Worm (Caenorhabditis elegans) whole organism, L1 larva: ENCODE measurements around the gene srg-42.

Experiments
- C04F5.9 ChIP-seq: sonication (generic microtip); optimal IDR thresholded peaks from 2 replicates; lab custom pipeline; 2016; ENCODE audit warnings: missing genetic modification characterization, missing compliant biosample characterization
- aha-1 ChIP-seq: fragments of 150-350 bp; optimal IDR thresholded peaks from 2 replicates; lab custom pipeline; 2014; ENCODE audit warnings: missing biosample characterization, missing genetic modification characterization
- ama-1 ChIP-seq: fragments of 150-350 bp; optimal IDR thresholded peaks from 2 replicates; lab custom pipeline; 2014
- blmp-1 ChIP-seq: fragments of 150-350 bp; optimal IDR thresholded peaks from 2 replicates; lab custom pipeline; 2014; ENCODE audit warnings: missing biosample characterization, missing genetic modification characterization
- ceh-63 ChIP-seq: fragments of 200-800 bp; sonication (Bioruptor generic); optimal IDR thresholded peaks from 2 replicates; lab custom pipeline; 2018; ENCODE audit warnings: mild to moderate bottlenecking, missing genetic modification characterization, missing compliant biosample characterization
- ceh-8 ChIP-seq: fragments of 200-800 bp; sonication (Bioruptor generic); optimal IDR thresholded peaks from 2 replicates; lab custom pipeline; 2018; ENCODE audit warnings: mild to moderate bottlenecking, missing genetic modification characterization, moderate library complexity, missing compliant biosample characterization
- ceh-90 ChIP-seq: sonication (generic microtip); optimal IDR thresholded peaks from 2 replicates; lab custom pipeline; 2016; ENCODE audit warnings: missing genetic modification characterization, missing compliant biosample characterization
- dsc-1 ChIP-seq: sonication (generic microtip); optimal IDR thresholded peaks from 2 replicates; lab custom pipeline; 2016; ENCODE audit warnings: mild to moderate bottlenecking, missing genetic modification characterization, missing compliant biosample characterization
- efl-3 ChIP-seq: fragments of 200-800 bp; sonication (Bioruptor generic); optimal IDR thresholded peaks from 2 replicates; lab custom pipeline; 2018; ENCODE audit warnings: mild to moderate bottlenecking, missing genetic modification characterization, missing compliant biosample characterization
- elt-2 ChIP-seq: sonication (generic microtip); optimal IDR thresholded peaks from 2 replicates; lab custom pipeline; 2016; ENCODE audit warnings: missing genetic modification characterization, mild to moderate bottlenecking, inconsistent platforms, missing compliant biosample characterization, missing genetic modification reagents
- ets-5 ChIP-seq: fragments of 200-800 bp; sonication (Bioruptor generic); IDR thresholded peaks from 2 replicates; pipeline ENCODE4 v1.3.6; 2022; ENCODE audit warnings: missing genetic modification characterization, missing compliant biosample characterization
- fos-1 ChIP-seq: fragments of 150-350 bp; optimal IDR thresholded peaks from 2 replicates; lab custom pipeline; 2014; ENCODE audit warnings: missing biosample characterization, missing genetic modification characterization
- hlh-17 ChIP-seq: fragments of 200-800 bp; sonication (Bioruptor generic); optimal IDR thresholded peaks from 2 replicates; lab custom pipeline; 2018; ENCODE audit warnings: missing genetic modification characterization, mild to moderate bottlenecking, missing compliant biosample characterization, moderate library complexity, borderline replicate concordance
- hlh-4 ChIP-seq: sonication (generic microtip); optimal IDR thresholded peaks from 2 replicates; lab custom pipeline; 2016; ENCODE audit warnings: mild to moderate bottlenecking, missing genetic modification characterization, missing compliant biosample characterization
- hpl-2 ChIP-seq: fragments of 150-350 bp; optimal IDR thresholded peaks from 2 replicates; lab custom pipeline; 2014; ENCODE audit warnings: missing biosample characterization, missing genetic modification reagents, missing genetic modification characterization
- isw-1 ChIP-seq: fragments of 200-800 bp; sonication (Bioruptor generic); IDR thresholded peaks from 2 replicates; pipeline ENCODE4 v1.3.6; 2022; ENCODE audit warnings: missing genetic modification characterization, missing compliant biosample characterization
- jun-1 ChIP-seq: fragments of 150-350 bp; optimal IDR thresholded peaks from 2 replicates; lab custom pipeline; 2014; ENCODE audit warnings: missing biosample characterization, missing genetic modification reagents, missing genetic modification characterization
- lin-13 ChIP-seq: fragments of 150-350 bp; optimal IDR thresholded peaks from 2 replicates; lab custom pipeline; 2014; ENCODE audit warnings: missing biosample characterization, missing genetic modification reagents, missing genetic modification characterization
- lin-15B ChIP-seq: fragments of 150-350 bp; sonication (generic microtip); optimal IDR thresholded peaks from 3 replicates; lab custom pipeline; 2014; ENCODE audit warnings: missing biosample characterization, missing genetic modification characterization
- lsy-2 ChIP-seq, 2 experiments: fragments of 150-350 bp; optimal IDR thresholded peaks; 2 replicates each; lab custom pipeline; 2014; ENCODE audit warnings: missing biosample characterization in 2 of 2, missing genetic modification characterization in 2 of 2
- mdl-1 ChIP-seq, 2 experiments: fragments of 150-350 bp; optimal IDR thresholded peaks; 2 replicates each; lab custom pipeline; 2014 to 2017; ENCODE audit warnings: missing biosample characterization in 2 of 2, missing genetic modification characterization in 2 of 2, inconsistent platforms in 1 of 2
- mef-2 ChIP-seq: fragments of 150-350 bp; optimal IDR thresholded peaks from 2 replicates; lab custom pipeline; 2014; ENCODE audit warnings: missing biosample characterization, missing genetic modification characterization
- mep-1 ChIP-seq: fragments of 150-350 bp; optimal IDR thresholded peaks from 2 replicates; lab custom pipeline; 2014; ENCODE audit warnings: missing biosample characterization, missing genetic modification characterization
- nhr-11 ChIP-seq: fragments of 150-350 bp; optimal IDR thresholded peaks from 2 replicates; lab custom pipeline; 2014; ENCODE audit warnings: missing biosample characterization, missing genetic modification characterization
- nhr-12 ChIP-seq: sonication (generic microtip); optimal IDR thresholded peaks from 2 replicates; lab custom pipeline; 2017; ENCODE audit warnings: missing biosample characterization, missing genetic modification characterization
- nhr-19 ChIP-seq: fragments of 200-800 bp; sonication (Bioruptor generic); conservative IDR thresholded peaks from 2 replicates; pipeline ENCODE4 v1.3.6; 2022; ENCODE audit warnings: missing genetic modification characterization, missing compliant biosample characterization
- nhr-71 ChIP-seq: sonication (generic microtip); optimal IDR thresholded peaks from 2 replicates; lab custom pipeline; 2016; ENCODE audit warnings: mild to moderate bottlenecking, missing genetic modification characterization, moderate library complexity, missing compliant biosample characterization
- nhr-84 ChIP-seq: sonication (generic microtip); optimal IDR thresholded peaks from 2 replicates; lab custom pipeline; 2017; ENCODE audit warnings: missing biosample characterization, missing genetic modification characterization
- nhr-85 ChIP-seq: sonication (generic microtip); peaks from one replicate; lab custom pipeline; 2016; ENCODE audit warnings: missing genetic modification characterization, inconsistent platforms, missing compliant biosample characterization
- nhr-90 ChIP-seq: sonication (generic microtip); optimal IDR thresholded peaks from 2 replicates; lab custom pipeline; 2016; ENCODE audit warnings: mild to moderate bottlenecking, missing genetic modification characterization, missing compliant biosample characterization; ENCODE audit not compliant: poor library complexity
- pag-3 ChIP-seq: sonication (generic microtip); optimal IDR thresholded peaks from 2 replicates; lab custom pipeline; 2017; ENCODE audit warnings: missing genetic modification characterization, mild to moderate bottlenecking, missing compliant biosample characterization, antibody characterized with exemption, borderline replicate concordance; ENCODE audit not compliant: insufficient read depth
- pax-3 ChIP-seq: fragments of 200-800 bp; sonication (Bioruptor generic); optimal IDR thresholded peaks from 2 replicates; lab custom pipeline; 2018; ENCODE audit warnings: mild to moderate bottlenecking, missing genetic modification characterization, moderate library complexity, missing compliant biosample characterization
- snu-23 ChIP-seq: sonication (generic microtip); optimal IDR thresholded peaks from 2 replicates; lab custom pipeline; 2016; ENCODE audit warnings: missing genetic modification characterization, missing compliant biosample characterization
- sptf-1 ChIP-seq: fragments of 150-350 bp; optimal IDR thresholded peaks from 2 replicates; lab custom pipeline; 2014; ENCODE audit warnings: missing biosample characterization, missing genetic modification characterization
- sup-37 ChIP-seq: fragments of 200-800 bp; sonication (Bioruptor generic); optimal IDR thresholded peaks from 2 replicates; lab custom pipeline; 2018; ENCODE audit warnings: mild to moderate bottlenecking, missing genetic modification characterization, missing compliant biosample characterization
- swsn-7 ChIP-seq: sonication (generic microtip); optimal IDR thresholded peaks from 2 replicates; lab custom pipeline; 2016; ENCODE audit warnings: missing genetic modification characterization, missing compliant biosample characterization
- tbx-2 ChIP-seq: sonication (generic microtip); optimal IDR thresholded peaks from 2 replicates; lab custom pipeline; 2016; ENCODE audit warnings: missing genetic modification characterization, missing compliant biosample characterization
- tlp-1 ChIP-seq: fragments of 150-350 bp; optimal IDR thresholded peaks from 2 replicates; lab custom pipeline; 2014; ENCODE audit warnings: missing biosample characterization, missing genetic modification characterization
- unc-130 ChIP-seq: fragments of 150-350 bp; optimal IDR thresholded peaks from 2 replicates; lab custom pipeline; 2017; ENCODE audit warnings: missing biosample characterization, missing genetic modification characterization, inconsistent platforms
- unc-62 ChIP-seq: fragments of 150-350 bp; optimal IDR thresholded peaks from 2 replicates; lab custom pipeline; 2014; ENCODE audit warnings: missing biosample characterization, missing genetic modification reagents, missing genetic modification characterization
- unc-86 ChIP-seq: sonication (generic microtip); optimal IDR thresholded peaks from 2 replicates; lab custom pipeline; 2016; ENCODE audit warnings: missing genetic modification characterization, missing compliant biosample characterization
- vab-15 ChIP-seq: sonication (generic microtip); optimal IDR thresholded peaks from 2 replicates; lab custom pipeline; 2017; ENCODE audit warnings: missing genotype, mild to moderate bottlenecking, missing genetic modification characterization, missing compliant biosample characterization
- xbp-1 ChIP-seq: sonication (generic microtip); optimal IDR thresholded peaks from 2 replicates; lab custom pipeline; 2016; ENCODE audit warnings: missing genetic modification characterization, missing compliant biosample characterization
- ztf-4 ChIP-seq: fragments of 150-350 bp; optimal IDR thresholded peaks from 2 replicates; lab custom pipeline; 2014; ENCODE audit warnings: missing biosample characterization, missing genetic modification characterization

srg-42 gene

ce11 chrV:11157947-11158346 lies at the start of gene srg-42:
TSS of gene srg-42 (minus strand) at chrV:11158047.
- TF ChIP-seq pax-3 (tag; lab: Kevin White, UChicago) (no peak), vab-15 (no peak), unc-62 (GFP tag; lab: Kevin White, UChicago) (no peak), lin-13 (GFP tag; lab: Kevin White, UChicago) (no peak), lsy-2 (tag; optimal IDR thresholded peaks at IDR 0.05; lab: Kevin White, UChicago) (no peak), mef-2 (tag; lab: Kevin White, UChicago) (no peak), tlp-1 (tag; lab: Kevin White, UChicago) (no peak), ama-1 (lab: Kevin White, UChicago) (no peak), blmp-1 (tag; lab: Kevin White, UChicago) (no peak), sptf-1 (tag; lab: Kevin White, UChicago) (no peak), nhr-71 (no peak), nhr-90 (no peak), jun-1 (tag; lab: Kevin White, UChicago) (no peak), xbp-1 (tag; lab: Kevin White, UChicago) (no peak), mdl-1 (tag; optimal IDR thresholded peaks at IDR 0.05; lab: Kevin White, UChicago) (no peak), hlh-4 (tag; lab: Kevin White, UChicago) (no peak), nhr-85 (tag; lab: Kevin White, UChicago) (no peak), efl-3 (GFP tag; lab: Kevin White, UChicago) (no peak), tbx-2 (tag; lab: Kevin White, UChicago) (no peak), elt-2 (tag; lab: Kevin White, UChicago) (no peak)

- TF ChIP-seq pax-3 (tag; lab: Kevin White, UChicago), result no peak
- no peak for TF ChIP-seq ceh-90
- no peak for TF ChIP-seq blmp-1 (tag; lab: Kevin White, UChicago)
- no peak for TF ChIP-seq dsc-1
- no peak for TF ChIP-seq nhr-12
- TF ChIP-seq ztf-4 (tag; lab: Kevin White, UChicago), result no peak
- TF ChIP-seq nhr-84 (tag; lab: Kevin White, UChicago), result no peak
- no peak for TF ChIP-seq fos-1
- no peak for TF ChIP-seq ets-5 (GFP tag; lab: Robert Waterston, UW)
- TF ChIP-seq C04F5.9 (tag; lab: Kevin White, UChicago), result no peak
- TF ChIP-seq nhr-11 (tag; lab: Kevin White, UChicago), result no peak
- no peak for TF ChIP-seq pag-3 (tag; lab: Kevin White, UChicago)
- no peak for TF ChIP-seq unc-62 (GFP tag; lab: Kevin White, UChicago)
- TF ChIP-seq, all 84 proteins: peak for 0
Observed at ce11 chrV:11206467-11206866, 48.6 kb upstream of the srg-42 start.

ce11 chrV:11204452-11204851 lies 46.6 kb upstream of the srg-42 start:
- TF ChIP-seq ceh-63 (GFP tag; lab: Kevin White, UChicago), result no peak
- TF ChIP-seq ztf-4 (tag; lab: Kevin White, UChicago), result no peak
- TF ChIP-seq ceh-8 (GFP tag; lab: Kevin White, UChicago), result no peak
- no peak for TF ChIP-seq hpl-2 (GFP tag; lab: Kevin White, UChicago)
- TF ChIP-seq lin-15B (tag; lab: Kevin White, UChicago), result no peak
- TF ChIP-seq mep-1 (tag; lab: Kevin White, UChicago), result no peak
- TF ChIP-seq unc-130, result no peak
- no peak for TF ChIP-seq aha-1 (tag; lab: Kevin White, UChicago)
- no peak for TF ChIP-seq snu-23
- TF ChIP-seq sup-37 (GFP tag; lab: Kevin White, UChicago), result no peak
- TF ChIP-seq unc-86, result no peak
- TF ChIP-seq mdl-1 (tag; optimal IDR thresholded peaks at IDR 0.05; lab: Kevin White, UChicago), result no peak
- TF ChIP-seq isw-1, result no peak
- no peak for TF ChIP-seq hlh-17
- TF ChIP-seq nhr-19 (GFP tag; lab: Robert Waterston, UW), result no peak
- no peak for TF ChIP-seq swsn-7 (tag; lab: Kevin White, UChicago)
